Worm (Caenorhabditis elegans): ENCODE measurements around the gene F01G10.5.

ce11 chrIV:10215393-10215792, 15.5 kb downstream of the F01G10.5 start:
- TF ChIP-seq W03F9.2 (tag; optimal IDR thresholded peaks at IDR 0.05), result no peak
- no peak for TF ChIP-seq dao-5 (tag; optimal IDR thresholded peaks at IDR 0.05)
- no peak for TF ChIP-seq him-1 (tag; optimal IDR thresholded peaks at IDR 0.05)

Data from whole organism, L4/young adult.